Fruit fly (Drosophila melanogaster) whole organism, adult: ENCODE data around the gene cl.

ENCODE experiments used
- CG14711 ChIP-seq: fragments of 200-800 bp; sonication (Bioruptor generic); optimal IDR thresholded peaks from 2 replicates; lab custom pipeline; 2018; ENCODE audit warnings: missing biosample characterization, mild to moderate bottlenecking, missing genetic modification characterization, moderate library complexity
- CG1620 ChIP-seq: fragments of 200-800 bp; sonication (Bioruptor generic); optimal IDR thresholded peaks from 2 replicates; lab custom pipeline; 2016; ENCODE audit warnings: missing biosample characterization, missing genetic modification characterization
- CG33017 ChIP-seq: fragments of 200-800 bp; sonication (Bioruptor generic); optimal IDR thresholded peaks from 2 replicates; lab custom pipeline; 2018; ENCODE audit warnings: missing biosample characterization, mild to moderate bottlenecking, missing genetic modification characterization, moderate library complexity
- CG7045 ChIP-seq: fragments of 200-800 bp; sonication (Bioruptor generic); optimal IDR thresholded peaks from 2 replicates; lab custom pipeline; 2017; ENCODE audit warnings: missing biosample characterization, mild to moderate bottlenecking, missing genetic modification characterization
- Clk ChIP-seq: fragments of 200-800 bp; sonication (Bioruptor generic); optimal IDR thresholded peaks from 2 replicates; lab custom pipeline; 2017; ENCODE audit warnings: missing biosample characterization, missing genetic modification characterization
- Crg-1 ChIP-seq: fragments of 200-800 bp; sonication (Bioruptor generic); optimal IDR thresholded peaks from 2 replicates; lab custom pipeline; 2016; ENCODE audit warnings: missing biosample characterization, missing genetic modification characterization
- cnc ChIP-seq, 2 experiments: fragments of >200 bp; optimal IDR thresholded peaks; 2 replicates each; lab custom pipeline; 2017

dm6 chr2L:5489757-5490359 lies 30.1 kb upstream of the cl start:
- TF ChIP-seq cnc (optimal IDR thresholded peaks at IDR 0.05; lab: Kevin White, UChicago) (no peak), CG7045 (GFP tag; lab: Kevin White, UChicago) (no peak), CG33017 (tag; lab: Kevin White, UChicago) (no peak), Crg-1 (GFP tag; lab: Kevin White, UChicago) (no peak), CG1620 (GFP tag; lab: Kevin White, UChicago) (no peak), Clk (GFP tag; lab: Kevin White, UChicago) (no peak), CG14711 (tag; lab: Kevin White, UChicago) (no peak)
